Fruit fly (Drosophila melanogaster) whole organism, embryonic: ENCODE results near the gene Cyp4d21.

Experiments used
- Aef1 ChIP-seq: fragments of 200-800 bp; sonication (Bioruptor generic); IDR thresholded peaks from 3 replicates; pipeline ENCODE4 v1.3.6; 2022; ENCODE audit warnings: missing biosample characterization, missing genetic modification characterization
- CG10274 ChIP-seq: fragments of 200-800 bp; sonication (Bioruptor generic); optimal IDR thresholded peaks from 3 replicates; lab custom pipeline; 2017; ENCODE audit warnings: missing biosample characterization, mild to moderate bottlenecking, missing genetic modification characterization
- CG11093 ChIP-seq: fragments of 200-800 bp; sonication (Bioruptor generic); IDR thresholded peaks from 3 replicates; pipeline ENCODE4 v1.3.6; 2022; ENCODE audit warnings: missing biosample characterization, missing genetic modification characterization
- CG12219 ChIP-seq: fragments of 200-800 bp; sonication (Bioruptor generic); optimal IDR thresholded peaks from 3 replicates; lab custom pipeline; 2018; ENCODE audit warnings: missing biosample characterization, mild to moderate bottlenecking, missing genetic modification characterization
- CG12236 ChIP-seq: fragments of 200-800 bp; sonication (Bioruptor generic); optimal IDR thresholded peaks from 2 replicates; lab custom pipeline; 2016; ENCODE audit warnings: missing biosample characterization, missing genetic modification characterization
- CG13775 ChIP-seq: fragments of 200-800 bp; sonication (Bioruptor generic); optimal IDR thresholded peaks from 3 replicates; lab custom pipeline; 2017; ENCODE audit warnings: missing biosample characterization, mild to moderate bottlenecking, missing genetic modification characterization
- CG1529 ChIP-seq: fragments of 200-800 bp; sonication (Bioruptor generic); optimal IDR thresholded peaks from 3 replicates; lab custom pipeline; 2018; ENCODE audit warnings: missing biosample characterization, missing genetic modification characterization
- CG1602 ChIP-seq: fragments of 200-800 bp; sonication (Bioruptor generic); optimal IDR thresholded peaks from 3 replicates; lab custom pipeline; 2016; ENCODE audit warnings: missing biosample characterization, missing genetic modification characterization
- CG1647 ChIP-seq: fragments of 200-800 bp; sonication (Bioruptor generic); optimal IDR thresholded peaks from 3 replicates; lab custom pipeline; 2016; ENCODE audit warnings: missing biosample characterization, missing genetic modification characterization
- CG16815 ChIP-seq: fragments of 200-800 bp; sonication (Bioruptor generic); optimal IDR thresholded peaks from 3 replicates; lab custom pipeline; 2017; ENCODE audit warnings: missing biosample characterization, mild to moderate bottlenecking, missing genetic modification characterization
- CG17802 ChIP-seq: fragments of 200-800 bp; sonication (Bioruptor generic); optimal IDR thresholded peaks from 2 replicates; lab custom pipeline; 2018; ENCODE audit warnings: missing biosample characterization, mild to moderate bottlenecking, missing genetic modification characterization, moderate library complexity
- CG18262 ChIP-seq: fragments of 200-800 bp; optimal IDR thresholded peaks from 3 replicates; lab custom pipeline; 2019; ENCODE audit warnings: missing biosample characterization, mild to moderate bottlenecking, missing genetic modification characterization, moderate library complexity
- CG3065 ChIP-seq: fragments of 200-800 bp; sonication (Bioruptor generic); optimal IDR thresholded peaks from 2 replicates; lab custom pipeline; 2016; ENCODE audit warnings: missing biosample characterization, missing genetic modification characterization
- CG31365 ChIP-seq: fragments of 200-800 bp; sonication (Bioruptor generic); optimal IDR thresholded peaks from 2 replicates; lab custom pipeline; 2018; ENCODE audit warnings: missing biosample characterization, mild to moderate bottlenecking, missing genetic modification characterization
- CG32532 ChIP-seq: fragments of 200-800 bp; sonication (Bioruptor generic); IDR thresholded peaks from 2 replicates; pipeline ENCODE4 v1.3.6; 2022; ENCODE audit warnings: missing biosample characterization, missing genetic modification characterization
- CG33213 ChIP-seq: fragments of 200-800 bp; sonication (Bioruptor generic); optimal IDR thresholded peaks from 3 replicates; lab custom pipeline; 2016; ENCODE audit warnings: missing biosample characterization, missing genetic modification characterization
- CG34422 ChIP-seq: fragments of 200-800 bp; sonication (Bioruptor generic); IDR thresholded peaks from 3 replicates; pipeline ENCODE4 v1.3.6; 2022; ENCODE audit warnings: missing biosample characterization, missing genetic modification characterization
- CG3847 ChIP-seq: fragments of 200-800 bp; sonication (Bioruptor generic); IDR thresholded peaks from 2 replicates; pipeline ENCODE4 v1.3.6; 2022; ENCODE audit warnings: missing biosample characterization, missing genetic modification characterization
- CG4360 ChIP-seq: fragments of 200-800 bp; sonication (Bioruptor generic); IDR thresholded peaks from 2 replicates; pipeline ENCODE4 v1.3.6; 2022; ENCODE audit warnings: missing biosample characterization, missing genetic modification characterization
- CG4707 ChIP-seq: fragments of 200-800 bp; sonication (Bioruptor generic); optimal IDR thresholded peaks from 2 replicates; lab custom pipeline; 2018; ENCODE audit warnings: missing biosample characterization, mild to moderate bottlenecking, missing genetic modification characterization, moderate library complexity
- CG4730 ChIP-seq: fragments of 200-800 bp; sonication (Bioruptor generic); IDR thresholded peaks from 2 replicates; pipeline ENCODE4 v1.3.6; 2022; ENCODE audit warnings: missing biosample characterization, missing genetic modification characterization
- CG9876 ChIP-seq: fragments of 200-800 bp; sonication (Bioruptor generic); optimal IDR thresholded peaks from 2 replicates; lab custom pipeline; 2016; ENCODE audit warnings: missing biosample characterization, missing genetic modification characterization
- CG9932 ChIP-seq: fragments of 200-800 bp; sonication (Bioruptor generic); IDR thresholded peaks from 2 replicates; pipeline ENCODE4 v1.3.6; 2022; ENCODE audit warnings: missing biosample characterization, missing genetic modification characterization
- Camta ChIP-seq: fragments of 200-800 bp; sonication (Bioruptor generic); optimal IDR thresholded peaks from 2 replicates; lab custom pipeline; 2016; ENCODE audit warnings: missing biosample characterization, missing genetic modification characterization
- D19A ChIP-seq: fragments of 200-800 bp; optimal IDR thresholded peaks from 3 replicates; lab custom pipeline; 2019; ENCODE audit warnings: missing biosample characterization, mild to moderate bottlenecking, missing genetic modification characterization, moderate library complexity
- Dek ChIP-seq: fragments of 200-800 bp; sonication (Bioruptor generic); optimal IDR thresholded peaks from 3 replicates; lab custom pipeline; 2019; ENCODE audit warnings: missing biosample characterization, mild to moderate bottlenecking, missing genetic modification characterization, moderate library complexity
- Dip2 ChIP-seq: fragments of 200-800 bp; sonication (Bioruptor generic); IDR thresholded peaks from 2 replicates; pipeline ENCODE4 v1.3.6; 2022; ENCODE audit warnings: missing biosample characterization, missing genetic modification characterization
- Elba2 ChIP-seq: fragments of 200-800 bp; sonication (Bioruptor generic); optimal IDR thresholded peaks from 3 replicates; lab custom pipeline; 2016; ENCODE audit warnings: missing biosample characterization, missing genetic modification characterization
- GATAe ChIP-seq: fragments of 200-800 bp; sonication (Bioruptor generic); conservative IDR thresholded peaks from 2 replicates; pipeline ENCODE4 v1.3.6; 2022; ENCODE audit warnings: missing biosample characterization, missing genetic modification characterization
- HHEX ChIP-seq: fragments of 200-800 bp; sonication (Bioruptor generic); optimal IDR thresholded peaks from 3 replicates; lab custom pipeline; 2017; ENCODE audit warnings: missing biosample characterization, mild to moderate bottlenecking, missing genetic modification characterization, missing genetic modification reagents
- Hsf ChIP-seq: fragments of 200-800 bp; sonication (Bioruptor generic); optimal IDR thresholded peaks from 3 replicates; lab custom pipeline; 2016; ENCODE audit warnings: missing biosample characterization, missing genetic modification characterization
- NC2β ChIP-seq: fragments of 200-800 bp; sonication (Bioruptor generic); optimal IDR thresholded peaks from 2 replicates; lab custom pipeline; 2016; ENCODE audit warnings: missing biosample characterization, missing genetic modification characterization
- NK7.1 ChIP-seq: fragments of 200-800 bp; sonication (Bioruptor generic); optimal IDR thresholded peaks from 3 replicates; lab custom pipeline; 2016; ENCODE audit warnings: missing biosample characterization, missing genetic modification characterization
- Pdp1 ChIP-seq, 2 experiments: fragments of 200-800 bp; sonication (Bioruptor generic); optimal IDR thresholded peaks; 3 replicates each; lab custom pipeline; 2016; ENCODE audit warnings: missing biosample characterization in 2 of 2, missing genetic modification characterization in 2 of 2, mild to moderate bottlenecking in 1 of 2, moderate library complexity in 1 of 2
- Side ChIP-seq: fragments of 200-800 bp; sonication (Bioruptor generic); optimal IDR thresholded peaks from 2 replicates; lab custom pipeline; 2016; ENCODE audit warnings: missing biosample characterization, missing genetic modification characterization
- Six4 ChIP-seq: fragments of 200-800 bp; sonication (Bioruptor generic); optimal IDR thresholded peaks from 2 replicates; lab custom pipeline; 2016; ENCODE audit warnings: missing biosample characterization, missing genetic modification characterization
- Xrp1 ChIP-seq: fragments of 200-800 bp; sonication (Bioruptor generic); IDR thresholded peaks from 2 replicates; pipeline ENCODE4 v1.3.6; 2022; ENCODE audit warnings: missing biosample characterization, missing genetic modification characterization
- ara ChIP-seq: fragments of 200-800 bp; sonication (Bioruptor generic); IDR thresholded peaks from 2 replicates; pipeline ENCODE4 v1.3.6; 2022; ENCODE audit warnings: missing biosample characterization, missing genetic modification characterization
- ash1 ChIP-seq: fragments of 200-800 bp; sonication (Bioruptor generic); optimal IDR thresholded peaks from 2 replicates; lab custom pipeline; 2018; ENCODE audit warnings: missing biosample characterization, mild to moderate bottlenecking, missing genetic modification characterization
- bcd ChIP-seq: fragments of 200-800 bp; sonication (Bioruptor generic); optimal IDR thresholded peaks from 2 replicates; lab custom pipeline; 2017; ENCODE audit warnings: missing biosample characterization, mild to moderate bottlenecking, missing genetic modification characterization
- crol ChIP-seq: fragments of 200-800 bp; sonication (Bioruptor generic); IDR thresholded peaks from 2 replicates; pipeline ENCODE4 v1.3.6; 2022; ENCODE audit warnings: missing biosample characterization, missing genetic modification characterization
- eve ChIP-seq, 2 experiments: fragments of >200 bp; optimal IDR thresholded peaks; 2 replicates each; lab custom pipeline; 2017; ENCODE audit warnings: missing biosample characterization in 2 of 2, missing genetic modification characterization in 2 of 2
- fd64A ChIP-seq: fragments of 200-800 bp; sonication (Bioruptor generic); optimal IDR thresholded peaks from 3 replicates; lab custom pipeline; 2018; ENCODE audit warnings: missing biosample characterization, mild to moderate bottlenecking, missing genetic modification characterization
- gce ChIP-seq: fragments of 200-800 bp; sonication (Bioruptor generic); IDR thresholded peaks from 3 replicates; pipeline ENCODE4 v1.3.6; 2022; ENCODE audit warnings: missing biosample characterization, missing genetic modification characterization
- grau ChIP-seq: fragments of 200-800 bp; optimal IDR thresholded peaks from 3 replicates; lab custom pipeline; 2019; ENCODE audit warnings: missing biosample characterization, mild to moderate bottlenecking, missing genetic modification characterization, moderate library complexity
- knrl ChIP-seq: fragments of 200-800 bp; sonication (Bioruptor generic); IDR thresholded peaks from 3 replicates; pipeline ENCODE4 v1.3.6; 2022; ENCODE audit warnings: missing biosample characterization, missing genetic modification characterization; ENCODE audit not compliant: partially characterized antibody
- lov ChIP-seq, 2 experiments: fragments of 200-800 bp in 1 of 2; fragments of >200 bp in 1 of 2; sonication (Bioruptor generic) in 1 of 2; IDR thresholded peaks in 1 of 2; optimal IDR thresholded peaks in 1 of 2; 2 replicates in 1 of 2; 3 replicates in 1 of 2; pipeline versions ENCODE4 v1.3.6 to Lab custom; 2017 to 2022; ENCODE audit warnings: missing biosample characterization in 1 of 2, missing genetic modification characterization in 1 of 2
- pho ChIP-seq: fragments of 200-800 bp; sonication (Bioruptor generic); optimal IDR thresholded peaks from 2 replicates; lab custom pipeline; 2016; ENCODE audit warnings: missing biosample characterization, missing genetic modification characterization
- pum ChIP-seq: fragments of 200-800 bp; sonication (Bioruptor generic); optimal IDR thresholded peaks from 2 replicates; lab custom pipeline; 2016; ENCODE audit warnings: missing biosample characterization, missing genetic modification characterization
- row ChIP-seq: fragments of 200-800 bp; sonication (Bioruptor generic); IDR thresholded peaks from 3 replicates; pipeline ENCODE4 v1.3.6; 2022; ENCODE audit warnings: missing biosample characterization, missing genetic modification characterization
- vnd ChIP-seq: fragments of 200-800 bp; sonication (Bioruptor generic); IDR thresholded peaks from 3 replicates; pipeline ENCODE4 v1.3.6; 2022; ENCODE audit warnings: missing biosample characterization, missing genetic modification characterization; ENCODE audit not compliant: partially characterized antibody
- wor ChIP-seq: fragments of 200-800 bp; sonication (Bioruptor generic); IDR thresholded peaks from 2 replicates; pipeline ENCODE4 v1.3.6; 2022; ENCODE audit warnings: missing biosample characterization, missing genetic modification characterization

Cyp4d21 gene

DNA sequence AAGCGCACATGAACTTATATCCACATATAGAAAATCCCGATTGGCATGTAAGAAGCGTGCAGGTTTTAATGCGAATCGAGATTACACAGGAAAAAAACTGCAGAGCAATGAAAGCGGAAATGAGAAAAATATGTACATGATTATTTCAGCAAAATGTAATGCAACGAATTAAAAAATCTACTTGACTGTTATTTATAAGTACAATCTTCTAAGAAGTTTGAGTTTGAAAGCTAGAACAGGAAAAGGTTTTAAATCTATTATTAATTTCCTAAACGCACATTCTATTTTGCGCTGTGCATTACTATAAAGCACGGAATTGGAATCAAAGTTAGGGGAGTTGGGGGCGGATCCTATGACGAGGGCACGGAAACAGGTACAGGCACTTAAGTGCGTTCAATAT is 3.5 kb upstream of the Cyp4d21 start (continued):
- TF ChIP-seq CG33213 (GFP tag; lab: Kevin White, UChicago): no peak
- TF ChIP-seq CG9876: no peak
- peak; percentile 68 for TF ChIP-seq CG9932
- TF ChIP-seq CG10274 (GFP tag; lab: Kevin White, UChicago): no peak
- TF ChIP-seq CG11093 (GFP tag; lab: Robert Waterston, UW): no peak
- TF ChIP-seq Camta (GFP tag; lab: Kevin White, UChicago): no peak
- no peak for TF ChIP-seq CG3065 (GFP tag; lab: Kevin White, UChicago)
- no peak for TF ChIP-seq crol (GFP tag; lab: Robert Waterston, UW)
- TF ChIP-seq CG16815 (GFP tag; lab: Kevin White, UChicago): peak; percentile 9
- no peak for TF ChIP-seq pum (GFP tag; lab: Kevin White, UChicago)
- no peak for TF ChIP-seq HHEX (GFP tag; lab: Kevin White, UChicago)
- TF ChIP-seq Aef1 (GFP tag; lab: Robert Waterston, UW): no peak
- no peak for TF ChIP-seq gce
- no peak for TF ChIP-seq CG1529 (GFP tag; lab: Kevin White, UChicago)
- TF ChIP-seq D19A: no peak
- peak; percentile 4 for TF ChIP-seq bcd (GFP tag; lab: Kevin White, UChicago)
- peak; percentile 43 for TF ChIP-seq Hsf (GFP tag; lab: Kevin White, UChicago)
- TF ChIP-seq lov (optimal IDR thresholded peaks at IDR 0.05; lab: Kevin White, UChicago): no peak
- TF ChIP-seq lov (GFP tag; IDR thresholded peaks at IDR 0.05; lab: Robert Waterston, UW): no peak
- peak; percentile 43 for TF ChIP-seq grau
- TF ChIP-seq vnd (GFP tag; lab: Robert Waterston, UW): no peak
- TF ChIP-seq wor (GFP tag; lab: Robert Waterston, UW): no peak
- TF ChIP-seq ara (GFP tag; lab: Robert Waterston, UW): 0 out of 2 replicates have a peak, but pooled peaks have one; percentile 10
- TF ChIP-seq knrl (GFP tag; lab: Robert Waterston, UW): no peak
- no peak for TF ChIP-seq CG17802 (tag; lab: Kevin White, UChicago)
- TF ChIP-seq Side (GFP tag; lab: Kevin White, UChicago): no peak
- TF ChIP-seq CG1602 (GFP tag; lab: Kevin White, UChicago): no peak
- TF ChIP-seq CG1647: no peak
- TF ChIP-seq CG12219 (GFP tag; lab: Kevin White, UChicago): no peak
- no peak; the same call in 1 of the 3 replicates for TF ChIP-seq row
- TF ChIP-seq ash1 (GFP tag; lab: Kevin White, UChicago): no peak
- peak; percentile 63; the same call in 1 of the 2 replicates for TF ChIP-seq CG32532 (GFP tag; lab: Robert Waterston, UW)
- no peak for TF ChIP-seq CG4730 (GFP tag; lab: Robert Waterston, UW)
- no peak for TF ChIP-seq Six4 (GFP tag; lab: Kevin White, UChicago)
- TF ChIP-seq NC2β: no peak
- no peak for TF ChIP-seq Pdp1 (GFP tag; optimal IDR thresholded peaks at IDR 0.05; lab: Kevin White, UChicago)
- no peak for TF ChIP-seq fd64A (GFP tag; lab: Kevin White, UChicago)
- no peak for TF ChIP-seq Dek (tag; lab: Kevin White, UChicago)
- TF ChIP-seq pho (GFP tag; lab: Kevin White, UChicago): peak; percentile 29
- no peak for TF ChIP-seq GATAe (GFP tag; lab: Robert Waterston, UW)
- TF ChIP-seq eve (GFP tag; optimal IDR thresholded peaks at IDR 0.05; lab: Kevin White, UChicago): peak in 1 of 2 experiments; percentile 2
- TF ChIP-seq Xrp1 (GFP tag; lab: Robert Waterston, UW): peak; percentile 29; the same call in 1 of the 2 replicates
- TF ChIP-seq CG4360 (GFP tag; lab: Robert Waterston, UW): no peak
- no peak for TF ChIP-seq CG12236 (GFP tag; lab: Kevin White, UChicago)
- no peak for TF ChIP-seq Dip2 (GFP tag; lab: Robert Waterston, UW)
- TF ChIP-seq CG18262 (tag; lab: Kevin White, UChicago): peak; percentile 4
- no peak for TF ChIP-seq Elba2
- no peak for TF ChIP-seq CG31365 (tag; lab: Kevin White, UChicago)
- no peak for TF ChIP-seq NK7.1 (GFP tag; lab: Kevin White, UChicago)
- TF ChIP-seq CG4707: no peak
- no peak for TF ChIP-seq CG13775 (GFP tag; lab: Kevin White, UChicago)
- TF ChIP-seq CG3847 (GFP tag; lab: Robert Waterston, UW): peak; percentile 38; the same call in 1 of the 2 replicates
- no peak for TF ChIP-seq CG34422 (GFP tag; lab: Robert Waterston, UW)
